Worm (Caenorhabditis elegans) whole organism, L3 larva: ENCODE measurements around the gene srx-130.

Source experiments
- elt-3 ChIP-seq, 3 experiments: fragments of 150-350 bp in 1 of 3; sonication (generic microtip) in 2 of 3; optimal IDR thresholded peaks; 2 replicates in 2 of 3; 4 replicates in 1 of 3; lab custom pipeline; 2014 to 2017; ENCODE audit warnings: missing biosample characterization in 3 of 3, missing genetic modification characterization in 3 of 3
- nhr-12 ChIP-seq: fragments of 150-350 bp; optimal IDR thresholded peaks from 2 replicates; lab custom pipeline; 2014; ENCODE audit warnings: missing biosample characterization, missing genetic modification characterization
- sea-2 ChIP-seq: fragments of 150-350 bp; sonication (generic microtip); optimal IDR thresholded peaks from 4 replicates; lab custom pipeline; 2014; ENCODE audit warnings: missing biosample characterization, missing genetic modification reagents, missing genetic modification characterization
- snpc-4 ChIP-seq: fragments of 150-350 bp; optimal IDR thresholded peaks from 2 replicates; lab custom pipeline; 2014; ENCODE audit warnings: missing biosample characterization, missing genetic modification characterization
- ztf-4 ChIP-seq: fragments of 150-350 bp; optimal IDR thresholded peaks from 2 replicates; lab custom pipeline; 2014; ENCODE audit warnings: missing biosample characterization, missing genetic modification characterization

- TF ChIP-seq sea-2 (GFP tag; lab: Kevin White, UChicago) (no peak), elt-3 (tag; optimal IDR thresholded peaks at IDR 0.05; lab: Kevin White, UChicago) (no peak), nhr-12 (tag; lab: Kevin White, UChicago) (no peak), snpc-4 (no peak), ztf-4 (tag; lab: Kevin White, UChicago) (no peak)
Observed at ce11 chrV:13869551-13869950, 26.3 kb downstream of the srx-130 start.
